Worm (Caenorhabditis elegans) whole organism, dauer: ENCODE measurements around the gene leo-1.

Source experiments
- unc-62 ChIP-seq: sonication (generic microtip); optimal IDR thresholded peaks from 2 replicates; lab custom pipeline; 2017; ENCODE audit warnings: missing biosample characterization, missing genetic modification reagents, missing genetic modification characterization

Gene leo-1

ce11 chrIV:11329269-11329668 lies at the start of gene leo-1:
leo-1 (minus strand) TSS chrIV:11329369.
- TF ChIP-seq unc-62 (GFP tag; lab: Kevin White, UChicago), result no peak

ce11 chrIV:11377439-11377838 lies 48.3 kb upstream of the leo-1 start:
- no peak for TF ChIP-seq unc-62 (GFP tag; lab: Kevin White, UChicago)

ce11 chrIV:11375713-11376112 lies 46.5 kb upstream of the leo-1 start:
- no peak for TF ChIP-seq unc-62 (GFP tag; lab: Kevin White, UChicago)

- TF ChIP-seq unc-62 (GFP tag; lab: Kevin White, UChicago), result no peak
These were observed 43.3 kb upstream of the leo-1 start, which contains the start of gene cbd-1 for ce11 chrIV:11372366-11372997. cbd-1 (plus strand) TSS chrIV:11372991.

ce11 chrIV:11371645-11372044 lies 42.5 kb upstream of the leo-1 start, which contains the start of gene sec-31:
sec-31 (minus strand) TSS chrIV:11371792.
- TF ChIP-seq unc-62 (GFP tag; lab: Kevin White, UChicago), result no peak

ce11 chrIV:11363806-11364562 lies 34.8 kb upstream of the leo-1 start:
- TF ChIP-seq unc-62 (GFP tag; lab: Kevin White, UChicago), result no peak

ce11 chrIV:11361409-11361808 lies 32.2 kb upstream of the leo-1 start, which contains the start of gene T01G1.4:
T01G1.4 (minus strand) TSS chrIV:11361509.
- no peak for TF ChIP-seq unc-62 (GFP tag; lab: Kevin White, UChicago)

ce11 chrIV:11359769-11360168 lies 30.6 kb upstream of the leo-1 start, which contains the start of gene klp-12:
klp-12 (minus strand) TSS chrIV:11359869.
- no peak for TF ChIP-seq unc-62 (GFP tag; lab: Kevin White, UChicago)

- TF ChIP-seq unc-62 (GFP tag; lab: Kevin White, UChicago), result no peak
These were observed 24.8 kb upstream of the leo-1 start, which contains the start of gene T01G1.2 for ce11 chrIV:11353946-11354458. T01G1.2 (plus strand) TSS chrIV:11354408.

- TF ChIP-seq unc-62 (GFP tag; lab: Kevin White, UChicago), result no peak
These were observed 23.6 kb upstream of the leo-1 start for ce11 chrIV:11352768-11353167.

ce11 chrIV:11351563-11351962 lies 22.4 kb upstream of the leo-1 start:
- TF ChIP-seq unc-62 (GFP tag; lab: Kevin White, UChicago), result no peak

- no peak for TF ChIP-seq unc-62 (GFP tag; lab: Kevin White, UChicago)
These were observed 21.6 kb upstream of the leo-1 start for ce11 chrIV:11350809-11351208.

ce11 chrIV:11349747-11350146 lies 20.6 kb upstream of the leo-1 start:
- no peak for TF ChIP-seq unc-62 (GFP tag; lab: Kevin White, UChicago)

- TF ChIP-seq unc-62 (GFP tag; lab: Kevin White, UChicago), result no peak
These were observed 19.7 kb upstream of the leo-1 start for ce11 chrIV:11348822-11349221.

ce11 chrIV:11347275-11347674 lies 18.1 kb upstream of the leo-1 start:
- TF ChIP-seq unc-62 (GFP tag; lab: Kevin White, UChicago), result no peak

- TF ChIP-seq unc-62 (GFP tag; lab: Kevin White, UChicago), result no peak
These were observed 15.1 kb upstream of the leo-1 start for ce11 chrIV:11344288-11344687.
